Worm (Caenorhabditis elegans): ENCODE results near the gene dnc-1.

ce11 chrIV:10879542-10879941 lies 53.5 kb downstream of the dnc-1 start, which contains the start of gene sdz-13:
- TF ChIP-seq dao-5 (tag; optimal IDR thresholded peaks at IDR 0.05) (no peak), W03F9.2 (tag; optimal IDR thresholded peaks at IDR 0.05) (no peak), him-1 (tag; optimal IDR thresholded peaks at IDR 0.05) (no peak)

Measured in whole organism, L4/young adult.